Worm (Caenorhabditis elegans): Measurements from ENCODE around the gene mpk-2.

The mpk-2 gene

DNA sequence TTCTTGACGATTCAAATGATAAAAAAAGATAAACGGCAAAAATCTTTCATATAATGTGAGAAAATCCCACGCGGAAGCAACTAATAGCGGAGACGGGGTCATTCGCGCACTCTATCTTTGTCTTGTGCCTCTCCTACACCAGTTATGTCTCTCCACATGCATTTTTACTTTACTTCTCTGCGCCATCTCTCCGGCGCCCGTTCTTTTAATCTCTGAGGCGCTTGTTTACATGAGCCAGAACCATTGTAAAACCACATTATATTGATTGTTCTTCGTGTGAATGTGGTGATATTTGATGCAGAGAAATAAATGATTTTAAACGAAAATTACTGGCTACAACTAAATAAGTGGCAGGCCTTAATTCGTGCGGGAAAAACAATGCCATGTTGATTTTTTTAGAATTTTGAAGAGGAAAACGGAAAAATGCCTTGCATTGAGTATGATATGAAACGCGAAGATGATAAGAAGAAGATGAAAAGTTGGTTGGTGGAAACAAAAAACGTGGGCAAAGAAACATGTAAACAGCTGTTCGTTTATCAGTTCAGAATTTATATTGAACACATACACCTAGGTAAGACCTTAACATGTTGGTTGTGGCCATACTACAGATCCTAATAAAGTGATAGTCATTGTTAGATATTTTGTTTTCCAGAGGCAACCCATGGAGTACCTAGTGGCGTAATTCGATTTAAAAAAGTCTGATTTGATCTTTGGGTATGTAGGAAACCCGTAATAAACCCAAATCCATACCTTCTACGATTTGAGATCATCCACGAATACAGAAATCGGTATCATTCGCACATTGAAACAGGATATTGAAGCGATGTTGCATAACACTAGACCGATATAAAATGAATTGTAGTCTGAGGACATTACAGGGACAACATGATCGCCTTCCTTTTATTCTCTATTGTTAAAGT lies 11.3 kb upstream of the mpk-2 start, which contains the start of gene C04G6.2:
TSS of gene C04G6.2 (plus strand) at position 870 of the 920 bp plus-strand sequence.
- TF ChIP-seq unc-86 (tag; optimal IDR thresholded peaks at IDR 0.05) (peak; percentile 16), fos-1 (tag; optimal IDR thresholded peaks at IDR 0.05) (peak; percentile 30), tbx-2 (tag; optimal IDR thresholded peaks at IDR 0.05) (peak; percentile 65), fkh-8 (tag; optimal IDR thresholded peaks at IDR 0.05) (peak; percentile 41), dsc-1 (tag; optimal IDR thresholded peaks at IDR 0.05) (peak; percentile 18), lin-14 (GFP tag; optimal IDR thresholded peaks at IDR 0.05) (peak; percentile 94), swsn-7 (tag; optimal IDR thresholded peaks at IDR 0.05) (peak; percentile 40), lin-39 (tag; optimal IDR thresholded peaks at IDR 0.05) (no peak), efl-1 (optimal IDR thresholded peaks at IDR 0.05) (peak; percentile 52 to 65), efl-1 (GFP tag; optimal IDR thresholded peaks at IDR 0.05 in 1 of 2) (peak; percentile 31 to 94), lin-35 (GFP tag; optimal IDR thresholded peaks at IDR 0.05) (peak; percentile 37 to 45), isw-1 (GFP tag; IDR thresholded peaks at IDR 0.05) (no peak; the same call in 1 of the 2 replicates), nhr-28 (tag; optimal IDR thresholded peaks at IDR 0.05) (no peak), unc-130 (tag; optimal IDR thresholded peaks at IDR 0.05) (peak; percentile 29), unc-30 (tag; optimal IDR thresholded peaks at IDR 0.05) (no peak), nhr-85 (tag) (peak; percentile 67), nhr-11 (tag; optimal IDR thresholded peaks at IDR 0.05) (no peak), xbp-1 (tag; optimal IDR thresholded peaks at IDR 0.05) (peak; percentile 11), nhr-47 (tag; optimal IDR thresholded peaks at IDR 0.05) (peak; percentile 45), nhr-20 (tag; optimal IDR thresholded peaks at IDR 0.05) (peak; percentile 74), snu-23 (GFP tag; optimal IDR thresholded peaks at IDR 0.05) (peak; percentile 73), nhr-77 (tag; optimal IDR thresholded peaks at IDR 0.05) (peak; percentile 32), jun-1 (tag; optimal IDR thresholded peaks at IDR 0.05) (no peak), lsy-2 (tag; optimal IDR thresholded peaks at IDR 0.05) (peak; percentile 44 to 62), C04F5.9 (tag; optimal IDR thresholded peaks at IDR 0.05) (no peak), nhr-71 (tag; optimal IDR thresholded peaks at IDR 0.05) (peak; percentile 72), dpl-1 (GFP tag; optimal IDR thresholded peaks at IDR 0.05) (peak; percentile 10 to 56 (median 35)), blmp-1 (tag; optimal IDR thresholded peaks at IDR 0.05) (peak; percentile 69), rnt-1 (tag; optimal IDR thresholded peaks at IDR 0.05) (peak; percentile 47), elt-2 (tag; optimal IDR thresholded peaks at IDR 0.05) (peak; percentile 78), F16B12.6 (tag; optimal IDR thresholded peaks at IDR 0.05) (peak; percentile 24), elt-3 (tag; optimal IDR thresholded peaks at IDR 0.05) (peak in 1 of 6 experiments; percentile 46), snpc-4 (tag; optimal IDR thresholded peaks at IDR 0.05) (peak; percentile 29), egl-13 (tag; optimal IDR thresholded peaks at IDR 0.05) (no peak), mep-1 (tag; optimal IDR thresholded peaks at IDR 0.05) (peak; percentile 53), skn-1 (tag; optimal IDR thresholded peaks at IDR 0.05) (peak; percentile 32), mdl-1 (tag; optimal IDR thresholded peaks at IDR 0.05) (peak in 1 of 2 experiments; percentile 74), ceh-82 (tag; optimal IDR thresholded peaks at IDR 0.05) (peak in 2 of 3 experiments; percentile 16 to 45)

DNA sequence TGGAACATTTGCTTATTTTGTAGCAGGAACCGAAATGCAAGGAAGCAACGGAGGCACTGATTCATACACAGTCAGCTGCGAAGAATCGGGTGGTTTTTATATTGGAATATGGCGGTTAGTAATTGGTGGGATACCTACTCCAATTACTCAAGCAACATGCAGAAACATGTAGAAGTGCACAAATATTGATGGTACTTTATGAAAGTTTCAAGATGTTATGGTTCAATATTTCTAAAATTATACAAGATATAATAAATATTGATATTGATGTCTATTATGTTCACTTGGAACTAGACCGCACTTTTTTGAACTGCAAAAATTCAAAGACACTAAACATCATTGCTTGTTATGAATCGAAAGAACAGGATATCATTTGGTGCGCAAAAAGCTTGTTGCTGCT lies 10.0 kb upstream of the mpk-2 start, which contains the start of gene C04G6.13:
TSS of gene C04G6.13 (plus strand) at position 301 of the 400 bp plus-strand sequence.
- TF ChIP-seq nhr-71 (tag; optimal IDR thresholded peaks at IDR 0.05): no peak
- no peak for TF ChIP-seq sup-37 (GFP tag; optimal IDR thresholded peaks at IDR 0.05)
- TF ChIP-seq nhr-85 (tag): no peak
- TF ChIP-seq vab-15 (tag; optimal IDR thresholded peaks at IDR 0.05): no peak
- TF ChIP-seq swsn-7 (tag; optimal IDR thresholded peaks at IDR 0.05): no peak
- TF ChIP-seq snu-23 (GFP tag; optimal IDR thresholded peaks at IDR 0.05): no peak
- no peak for TF ChIP-seq unc-62 (GFP tag; optimal IDR thresholded peaks at IDR 0.05)
- no peak for TF ChIP-seq fkh-10 (GFP tag; optimal IDR thresholded peaks at IDR 0.05)
- TF ChIP-seq ztf-4 (tag; optimal IDR thresholded peaks at IDR 0.05): no peak
- no peak for TF ChIP-seq lin-39 (tag; optimal IDR thresholded peaks at IDR 0.05)
- no peak for TF ChIP-seq ceh-90 (tag; optimal IDR thresholded peaks at IDR 0.05)
- no peak for TF ChIP-seq aly-2 (tag; optimal IDR thresholded peaks at IDR 0.05)
- TF ChIP-seq tlp-1 (tag; optimal IDR thresholded peaks at IDR 0.05): no peak
- TF ChIP-seq lir-3 (tag; optimal IDR thresholded peaks at IDR 0.05; ENCODE audit: poor library complexity): no peak
- TF ChIP-seq ets-5 (GFP tag; IDR thresholded peaks at IDR 0.05): no peak
- TF ChIP-seq unc-86 (tag; optimal IDR thresholded peaks at IDR 0.05): no peak
- TF ChIP-seq lin-15B (tag; optimal IDR thresholded peaks at IDR 0.05): no peak
- TF ChIP-seq pag-3 (tag; optimal IDR thresholded peaks at IDR 0.05; ENCODE audit: borderline replicate concordance, insufficient read depth): no peak
